Worm (Caenorhabditis elegans): Measurements from ENCODE around the gene elt-7.

Gene elt-7

DNA sequence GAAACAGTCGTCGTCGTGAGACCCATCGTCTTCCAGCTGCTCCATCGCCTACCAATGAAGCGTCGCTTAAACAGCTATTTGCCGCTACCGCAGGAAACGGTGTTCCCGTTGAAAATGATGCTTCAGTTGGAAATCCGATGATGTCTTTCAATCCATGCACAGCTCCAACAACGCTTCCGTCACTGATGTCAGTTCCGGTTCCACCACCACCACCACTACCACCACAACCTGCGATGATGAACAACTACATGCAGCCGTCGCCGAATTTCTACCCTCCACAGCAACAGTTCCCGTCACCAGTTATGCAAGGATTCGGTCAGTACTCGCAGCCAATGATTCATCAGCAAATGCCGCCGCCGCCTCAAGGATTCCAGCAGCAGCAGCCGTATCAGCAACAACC, 36.5 kb upstream of the elt-7 start:
- TF ChIP-seq F37D6.2 (tag; optimal IDR thresholded peaks at IDR 0.05) (no peak), aha-1 (tag) (peak; percentile 64), snpc-1.2 (GFP tag; IDR thresholded peaks at IDR 0.05) (0 out of 2 replicates have a peak, but pooled peaks have one; percentile 35), sdz-12 (GFP tag; optimal IDR thresholded peaks at IDR 0.05) (no peak), ZK337.2 (GFP tag; IDR thresholded peaks at IDR 0.05) (no peak), fos-1 (tag; optimal IDR thresholded peaks at IDR 0.05) (no peak), set-16 (GFP tag; IDR thresholded peaks at IDR 0.05) (peak; percentile 19; the same call in 1 of the 2 replicates), lim-7 (GFP tag; IDR thresholded peaks at IDR 0.05) (no peak), nhr-42 (GFP tag; IDR thresholded peaks at IDR 0.05) (no peak)

DNA sequence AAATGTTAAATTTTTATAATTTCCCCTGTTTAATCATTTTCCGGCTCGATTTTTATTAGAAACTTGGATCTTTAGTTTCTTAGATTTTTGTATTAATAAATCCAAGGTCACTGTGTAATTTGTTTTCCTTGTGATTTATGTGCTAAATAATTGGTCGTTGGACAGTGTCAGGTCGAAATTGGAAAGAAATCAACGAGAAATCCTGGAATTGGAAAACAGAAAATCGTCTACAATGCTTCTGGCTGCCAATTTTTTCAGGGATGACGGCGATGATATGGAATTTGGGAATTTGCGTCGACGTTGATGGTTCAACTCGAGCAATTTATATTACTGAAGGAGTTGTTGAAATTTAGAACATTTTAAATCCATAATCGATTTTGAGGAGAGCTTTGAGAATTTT, 35.9 kb upstream of the elt-7 start:
- TF ChIP-seq lin-38 (GFP tag; IDR thresholded peaks at IDR 0.05), result peak; percentile 40; the same call in 1 of the 2 replicates
- TF ChIP-seq Y5F2A.4 (GFP tag; optimal IDR thresholded peaks at IDR 0.05), result no peak
- 0 out of 2 replicates have a peak, but pooled peaks have one; percentile 8 for TF ChIP-seq arid-1 (GFP tag; conservative IDR thresholded peaks at IDR 0.05)
- peak; percentile 96 for TF ChIP-seq aha-1 (tag)
- peak; percentile 31 for TF ChIP-seq aly-2 (tag; optimal IDR thresholded peaks at IDR 0.05)
- TF ChIP-seq snpc-1.2 (GFP tag; IDR thresholded peaks at IDR 0.05), result no peak
- TF ChIP-seq nhr-11 (tag; optimal IDR thresholded peaks at IDR 0.05), result no peak
- no peak for TF ChIP-seq daf-16 (GFP tag; optimal IDR thresholded peaks at IDR 0.05)
- TF ChIP-seq daf-16 (tag; optimal IDR thresholded peaks at IDR 0.05), result peak; percentile 1

DNA sequence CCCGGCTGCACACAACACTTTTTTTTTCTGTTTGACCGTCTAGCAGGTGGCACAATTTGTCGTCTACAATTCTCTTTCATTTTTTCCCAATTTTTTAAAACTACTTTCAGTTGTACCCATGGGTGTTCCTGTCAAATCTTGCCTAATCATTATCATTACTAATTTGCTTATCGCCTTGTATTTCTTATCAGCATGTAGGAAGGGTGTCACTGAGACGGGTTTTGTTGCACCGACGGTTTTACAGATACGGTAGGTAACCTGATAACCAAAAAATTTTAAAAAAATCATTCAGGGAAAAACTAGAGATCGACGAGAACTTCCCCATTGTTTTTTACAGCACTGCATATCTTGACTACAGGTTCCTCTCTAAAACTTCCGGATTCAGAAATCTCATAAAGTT, 32.7 kb upstream of the elt-7 start, which contains the start of gene F39G3.2:
F39G3.2 (plus strand) TSS at position 105 of the 400 bp plus-strand sequence.
- no peak for TF ChIP-seq hmg-1.1 (GFP tag; IDR thresholded peaks at IDR 0.05)
- TF ChIP-seq ces-1 (GFP tag; optimal IDR thresholded peaks at IDR 0.05), result no peak
- 0 out of 2 replicates have a peak, but pooled peaks have one; percentile 12 for TF ChIP-seq lin-1 (GFP tag; IDR thresholded peaks at IDR 0.05)
- TF ChIP-seq dmd-6 (GFP tag; IDR thresholded peaks at IDR 0.05), result peak; percentile 59
- TF ChIP-seq unc-62 (GFP tag; optimal IDR thresholded peaks at IDR 0.05 in 1 of 2), result peak in 1 of 2 experiments; percentile 40
- no peak for TF ChIP-seq unc-62 (tag; optimal IDR thresholded peaks at IDR 0.05)
- peak; percentile 54 for TF ChIP-seq dve-1 (tag; optimal IDR thresholded peaks at IDR 0.05; ENCODE audit: insufficient read depth)
- TF ChIP-seq nhr-41 (GFP tag; IDR thresholded peaks at IDR 0.05), result no peak
- TF ChIP-seq jun-1 (tag; optimal IDR thresholded peaks at IDR 0.05), result no peak
- no peak for TF ChIP-seq aly-2 (tag; optimal IDR thresholded peaks at IDR 0.05)
- no peak for TF ChIP-seq daf-16 (GFP tag; optimal IDR thresholded peaks at IDR 0.05)
- TF ChIP-seq daf-16 (tag; optimal IDR thresholded peaks at IDR 0.05), result peak; percentile 37
- TF ChIP-seq nhr-28 (tag; optimal IDR thresholded peaks at IDR 0.05), result peak; percentile 72
- peak; percentile 89 for TF ChIP-seq pqm-1 (tag; optimal IDR thresholded peaks at IDR 0.05)
- peak; percentile 56 for TF ChIP-seq hlh-11 (tag; optimal IDR thresholded peaks at IDR 0.05)

DNA sequence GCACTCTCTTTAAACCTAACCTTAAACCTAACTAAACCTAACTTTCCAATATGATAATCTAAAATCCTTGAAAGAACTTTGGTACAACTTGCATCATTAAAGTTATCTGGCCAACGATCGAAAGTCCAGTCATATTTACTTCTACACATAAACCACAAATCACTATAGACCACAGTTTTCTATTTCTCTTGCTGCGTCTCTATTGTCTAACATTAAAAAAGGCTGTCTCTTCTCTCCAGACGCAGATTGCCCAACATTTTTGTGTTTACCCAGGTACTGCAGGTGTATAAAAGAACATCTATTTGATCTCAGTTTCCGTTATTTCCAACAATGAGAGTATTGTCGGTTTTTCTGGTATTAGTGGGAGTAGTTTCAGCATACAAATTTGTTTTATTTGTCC, 28.3 kb upstream of the elt-7 start, which contains the start of gene ugt-61:
ugt-61 (plus strand) TSS at position 233 of the 400 bp plus-strand sequence.
- TF ChIP-seq daf-16 (GFP tag; optimal IDR thresholded peaks at IDR 0.05) (no peak), daf-16 (tag; optimal IDR thresholded peaks at IDR 0.05) (peak; percentile 48), dmd-8 (GFP tag; IDR thresholded peaks at IDR 0.05) (no peak), jun-1 (tag; optimal IDR thresholded peaks at IDR 0.05) (no peak), lir-3 (tag; optimal IDR thresholded peaks at IDR 0.05) (no peak), dve-1 (tag; optimal IDR thresholded peaks at IDR 0.05; ENCODE audit: insufficient read depth) (peak; percentile 29), lin-15B (tag; optimal IDR thresholded peaks at IDR 0.05) (no peak), hlh-11 (tag; optimal IDR thresholded peaks at IDR 0.05) (peak; percentile 17), pqm-1 (tag; optimal IDR thresholded peaks at IDR 0.05) (peak; percentile 49), pha-4 (GFP tag; IDR thresholded peaks at IDR 0.05) (no peak), pha-4 (tag; optimal IDR thresholded peaks at IDR 0.05) (peak; percentile 44), nhr-28 (tag; optimal IDR thresholded peaks at IDR 0.05) (peak; percentile 78), fos-1 (tag; optimal IDR thresholded peaks at IDR 0.05) (no peak)

DNA sequence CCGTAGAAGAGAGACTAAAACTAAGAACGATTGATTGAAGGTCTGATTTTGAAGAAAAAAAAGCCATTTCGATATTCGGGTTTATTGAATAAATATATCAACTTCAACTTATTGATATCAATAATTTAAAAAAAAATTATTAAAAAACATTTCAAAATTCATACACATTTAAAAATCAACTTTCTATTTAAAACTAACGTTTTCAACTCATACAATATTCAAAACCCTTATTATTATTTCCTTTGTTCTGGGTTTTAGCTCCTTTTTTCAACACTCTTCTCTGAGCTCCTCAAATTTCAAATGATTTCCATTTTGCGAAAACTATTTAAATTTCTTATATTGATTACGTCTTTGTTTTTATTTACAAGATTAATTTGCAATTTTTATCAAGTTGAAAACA, 25.2 kb upstream of the elt-7 start, which contains the start of gene C18G1.7:
C18G1.7 (plus strand) TSS at position 301 of the 400 bp plus-strand sequence.
- TF ChIP-seq ztf-11 (tag; optimal IDR thresholded peaks at IDR 0.05) (no peak), aha-1 (tag) (no peak), dpl-1 (GFP tag; optimal IDR thresholded peaks at IDR 0.05) (no peak), nhr-41 (GFP tag; IDR thresholded peaks at IDR 0.05) (no peak), php-3 (GFP tag; IDR thresholded peaks at IDR 0.05) (no peak), set-16 (GFP tag; IDR thresholded peaks at IDR 0.05) (no peak), saeg-2 (GFP tag; IDR thresholded peaks at IDR 0.05) (no peak), unc-130 (GFP tag; optimal IDR thresholded peaks at IDR 0.05) (no peak)

All from whole organism, L4 larva.